Worm (Caenorhabditis elegans): ENCODE data around the gene F09C12.2.

- TF ChIP-seq tab-1 (GFP tag; IDR thresholded peaks at IDR 0.05) (no peak), ztf-23 (GFP tag; IDR thresholded peaks at IDR 0.05) (no peak), klf-2 (GFP tag; conservative IDR thresholded peaks at IDR 0.05) (no peak), flt-1 (GFP tag; IDR thresholded peaks at IDR 0.05) (no peak), ztf-29 (GFP tag; IDR thresholded peaks at IDR 0.05) (no peak), med-1 (GFP tag; optimal IDR thresholded peaks at IDR 0.05; ENCODE audit: insufficient read depth) (no peak), T22C8.4 (GFP tag; IDR thresholded peaks at IDR 0.05) (no peak)
These were observed 10.8 kb downstream of the F09C12.2 start for ce11 chrII:5120612-5121011.

Data from whole organism, midembryonic.